Worm (Caenorhabditis elegans) whole organism, L4 larva: Measurements from ENCODE around the gene vms-1.

Experiments used
- F26F4.8 ChIP-seq: fragments of 200-800 bp; sonication (Bioruptor generic); conservative IDR thresholded peaks from 2 replicates; pipeline ENCODE4 v1.3.6; 2022; ENCODE audit warnings: missing genetic modification characterization, missing compliant biosample characterization
- F44E2.7 ChIP-seq: fragments of 200-800 bp; sonication (Bioruptor generic); IDR thresholded peaks from 2 replicates; pipeline ENCODE4 v2.1.2; 2022; ENCODE audit warnings: missing genetic modification characterization, missing compliant biosample characterization
- F49E8.2 ChIP-seq: sonication (generic microtip); optimal IDR thresholded peaks from 2 replicates; lab custom pipeline; 2016; ENCODE audit warnings: missing compliant biosample characterization, mild to moderate bottlenecking, missing genetic modification characterization, borderline replicate concordance
- T26A8.4 ChIP-seq: fragments of 200-800 bp; sonication (Bioruptor generic); IDR thresholded peaks from 2 replicates; pipeline ENCODE4 v1.3.6; 2022; ENCODE audit warnings: missing genetic modification characterization, missing compliant biosample characterization
- Y105C5A.15 ChIP-seq: fragments of 200-800 bp; sonication (Bioruptor generic); IDR thresholded peaks from 2 replicates; pipeline ENCODE4 v1.3.6; 2022; ENCODE audit warnings: missing genetic modification characterization, missing compliant biosample characterization
- Y48G9A.11 ChIP-seq: fragments of 200-800 bp; sonication (Bioruptor generic); IDR thresholded peaks from 2 replicates; pipeline ENCODE4 v1.3.6; 2022; ENCODE audit warnings: missing genetic modification reagents, missing genetic modification characterization, missing compliant biosample characterization
- ZK546.5 ChIP-seq, 2 experiments: sonication (generic microtip); optimal IDR thresholded peaks; 2 replicates each; lab custom pipeline; 2017; ENCODE audit warnings: missing biosample characterization in 2 of 2, missing genetic modification characterization in 2 of 2
- ceh-20 ChIP-seq: fragments of 200-800 bp; sonication (Bioruptor generic); IDR thresholded peaks from 2 replicates; pipeline ENCODE4 v1.3.6; 2022; ENCODE audit warnings: missing genetic modification reagents, missing genetic modification characterization, missing compliant biosample characterization
- cey-2 ChIP-seq: sonication (generic microtip); optimal IDR thresholded peaks from 3 replicates; lab custom pipeline; 2017; ENCODE audit warnings: missing genetic modification characterization, mild to moderate bottlenecking, missing compliant biosample characterization, antibody characterized with exemption, borderline replicate concordance; ENCODE audit not compliant: insufficient read depth
- daf-16 ChIP-seq, 3 experiments: sonication (generic microtip); optimal IDR thresholded peaks; 2 replicates each; lab custom pipeline; 2016 to 2017; ENCODE audit warnings: missing genetic modification characterization in 3 of 3, missing genetic modification reagents in 3 of 3, mild to moderate bottlenecking in 2 of 3, missing compliant biosample characterization in 2 of 3, missing biosample characterization in 1 of 3, moderate library complexity in 1 of 3
- dmd-6 ChIP-seq: fragments of 200-800 bp; sonication (Bioruptor generic); IDR thresholded peaks from 2 replicates; pipeline ENCODE4 v1.3.6; 2022; ENCODE audit warnings: missing genetic modification reagents, missing genetic modification characterization, missing compliant biosample characterization
- dmd-8 ChIP-seq: fragments of 200-800 bp; sonication (Bioruptor generic); IDR thresholded peaks from 2 replicates; pipeline ENCODE4 v1.3.6; 2022; ENCODE audit warnings: missing genetic modification characterization, missing compliant biosample characterization
- dpl-1 ChIP-seq: fragments of 150-350 bp; optimal IDR thresholded peaks from 2 replicates; lab custom pipeline; 2014; ENCODE audit warnings: missing biosample characterization, missing genetic modification reagents, missing genetic modification characterization
- duxl-1 ChIP-seq: sonication (generic microtip); optimal IDR thresholded peaks from 2 replicates; lab custom pipeline; 2016; ENCODE audit warnings: mild to moderate bottlenecking, missing genetic modification characterization, moderate library complexity, missing compliant biosample characterization; ENCODE audit not compliant: poor library complexity
- egl-27 ChIP-seq: sonication (generic microtip); optimal IDR thresholded peaks from 3 replicates; lab custom pipeline; 2017; ENCODE audit warnings: missing biosample characterization, missing genetic modification reagents, missing genetic modification characterization
- egl-43 ChIP-seq: fragments of 200-800 bp; sonication (Bioruptor generic); IDR thresholded peaks from 2 replicates; pipeline ENCODE4 v1.3.6; 2022; ENCODE audit warnings: missing genetic modification reagents, missing genetic modification characterization, missing compliant biosample characterization
- fkh-10 ChIP-seq: fragments of 150-350 bp; optimal IDR thresholded peaks from 2 replicates; lab custom pipeline; 2014; ENCODE audit warnings: missing biosample characterization, missing genetic modification reagents, missing genetic modification characterization
- hif-1 ChIP-seq, 2 experiments: sonication (generic microtip); optimal IDR thresholded peaks; 2 replicates each; lab custom pipeline; 2016 to 2017; ENCODE audit warnings: missing compliant biosample characterization in 2 of 2, missing genetic modification characterization in 2 of 2, missing genetic modification reagents in 2 of 2, missing genotype in 2 of 2, mild to moderate bottlenecking in 1 of 2
- hlh-11 ChIP-seq: fragments of 200-800 bp; sonication (Bioruptor generic); optimal IDR thresholded peaks from 2 replicates; lab custom pipeline; 2018; ENCODE audit warnings: mild to moderate bottlenecking, missing genetic modification characterization, missing compliant biosample characterization
- hlh-30 ChIP-seq: sonication (generic microtip); optimal IDR thresholded peaks from 2 replicates; lab custom pipeline; 2017; ENCODE audit warnings: antibody characterized with exemption, mild to moderate bottlenecking, missing genetic modification characterization, missing compliant biosample characterization; ENCODE audit not compliant: insufficient read depth
- hmg-1.1 ChIP-seq: fragments of 200-800 bp; sonication (Bioruptor generic); IDR thresholded peaks from 2 replicates; pipeline ENCODE4 v1.3.6; 2022; ENCODE audit warnings: missing genetic modification reagents, missing genetic modification characterization, missing compliant biosample characterization
- jun-1 ChIP-seq: fragments of 150-350 bp; optimal IDR thresholded peaks from 2 replicates; lab custom pipeline; 2014; ENCODE audit warnings: missing biosample characterization, missing genetic modification reagents, missing genetic modification characterization
- lin-38 ChIP-seq: fragments of 200-800 bp; sonication (Bioruptor generic); IDR thresholded peaks from 2 replicates; pipeline ENCODE4 v1.3.6; 2022; ENCODE audit warnings: missing genetic modification reagents, missing genetic modification characterization, missing compliant biosample characterization
- lir-3 ChIP-seq: sonication (generic microtip); optimal IDR thresholded peaks from 2 replicates; lab custom pipeline; 2016; ENCODE audit warnings: mild to moderate bottlenecking, missing genetic modification characterization, missing compliant biosample characterization
- lsy-2 ChIP-seq, 2 experiments: fragments of 150-350 bp in 1 of 2; sonication (generic microtip) in 1 of 2; optimal IDR thresholded peaks; 2 replicates each; lab custom pipeline; 2014 to 2017; ENCODE audit warnings: missing biosample characterization in 2 of 2, missing genetic modification characterization in 2 of 2
- madf-5 ChIP-seq, 2 experiments: fragments of 200-800 bp; sonication (Bioruptor generic); IDR thresholded peaks; 2 replicates each; pipeline ENCODE4 v1.3.6; 2022; ENCODE audit warnings: missing compliant biosample characterization in 2 of 2, missing genetic modification characterization in 2 of 2
- mdt-29 ChIP-seq: fragments of 200-800 bp; sonication (Bioruptor generic); IDR thresholded peaks from 2 replicates; pipeline ENCODE4 v1.3.6; 2022; ENCODE audit warnings: missing genetic modification reagents, missing genetic modification characterization, missing compliant biosample characterization
- mep-1 ChIP-seq: fragments of 150-350 bp; sonication (generic microtip); optimal IDR thresholded peaks from 3 replicates; lab custom pipeline; 2014; ENCODE audit warnings: missing biosample characterization, missing genetic modification characterization
- mes-2 ChIP-seq: sonication (generic microtip); optimal IDR thresholded peaks from 2 replicates; lab custom pipeline; 2016; ENCODE audit warnings: missing genotype, mild to moderate bottlenecking, missing genetic modification characterization, missing compliant biosample characterization; ENCODE audit not compliant: poor library complexity, severe bottlenecking
- mxl-2 ChIP-seq: fragments of 200-800 bp; sonication (Bioruptor generic); conservative IDR thresholded peaks from 2 replicates; pipeline ENCODE4 v1.3.6; 2022; ENCODE audit warnings: missing genetic modification reagents, missing genetic modification characterization, missing compliant biosample characterization
- mxl-3 ChIP-seq: fragments of 200-800 bp; sonication (Bioruptor generic); optimal IDR thresholded peaks from 2 replicates; lab custom pipeline; 2018; ENCODE audit warnings: mild to moderate bottlenecking, missing genetic modification characterization, missing compliant biosample characterization
- nhr-11 ChIP-seq: fragments of 150-350 bp; optimal IDR thresholded peaks from 2 replicates; lab custom pipeline; 2014; ENCODE audit warnings: missing biosample characterization, missing genetic modification characterization
- nhr-111 ChIP-seq: fragments of 200-800 bp; sonication (Bioruptor generic); optimal IDR thresholded peaks from 2 replicates; lab custom pipeline; 2018; ENCODE audit warnings: mild to moderate bottlenecking, missing genetic modification characterization, missing compliant biosample characterization
- nhr-237 ChIP-seq: sonication (generic microtip); optimal IDR thresholded peaks from 2 replicates; lab custom pipeline; 2017; ENCODE audit warnings: missing biosample characterization, missing genetic modification characterization
- nhr-28 ChIP-seq: fragments of 150-350 bp; optimal IDR thresholded peaks from 2 replicates; lab custom pipeline; 2014; ENCODE audit warnings: missing biosample characterization, missing genetic modification characterization
- nhr-48 ChIP-seq: sonication (generic microtip); optimal IDR thresholded peaks from 2 replicates; lab custom pipeline; 2016; ENCODE audit warnings: mild to moderate bottlenecking, missing genetic modification characterization, missing compliant biosample characterization
- nhr-6 ChIP-seq: fragments of 150-350 bp; optimal IDR thresholded peaks from 2 replicates; lab custom pipeline; 2014; ENCODE audit warnings: missing biosample characterization, missing genetic modification characterization
- php-3 ChIP-seq: fragments of 200-800 bp; sonication (Bioruptor generic); IDR thresholded peaks from 2 replicates; pipeline ENCODE4 v1.3.6; 2022; ENCODE audit warnings: missing genetic modification reagents, missing genetic modification characterization, missing compliant biosample characterization
- pqm-1 ChIP-seq: sonication (generic microtip); optimal IDR thresholded peaks from 2 replicates; lab custom pipeline; 2017; ENCODE audit warnings: missing biosample characterization, missing genetic modification characterization
- rbr-2 ChIP-seq: sonication (generic microtip); optimal IDR thresholded peaks from 2 replicates; lab custom pipeline; 2016; ENCODE audit warnings: missing genotype, missing genetic modification characterization, missing compliant biosample characterization
- spr-1 ChIP-seq: sonication (generic microtip); optimal IDR thresholded peaks from 2 replicates; lab custom pipeline; 2016; ENCODE audit warnings: mild to moderate bottlenecking, missing genetic modification characterization, missing compliant biosample characterization
- tag-97 ChIP-seq: fragments of 200-800 bp; sonication (Bioruptor generic); IDR thresholded peaks from 2 replicates; pipeline ENCODE4 v1.3.6; 2022; ENCODE audit warnings: missing genetic modification characterization, missing compliant biosample characterization
- unc-130 ChIP-seq: sonication (generic microtip); optimal IDR thresholded peaks from 2 replicates; lab custom pipeline; 2016; ENCODE audit warnings: missing genetic modification reagents, missing genetic modification characterization, missing compliant biosample characterization
- unc-62 ChIP-seq, 3 experiments: fragments of 150-350 bp in 1 of 3; sonication (generic microtip); optimal IDR thresholded peaks in 2 of 3; peaks in 1 of 3; 1 replicate in 1 of 3; 2 replicates in 2 of 3; lab custom pipeline; 2014 to 2017; ENCODE audit warnings: missing biosample characterization in 3 of 3, missing genetic modification characterization in 3 of 3, missing genetic modification reagents in 3 of 3, missing genotype in 1 of 3
- zfp-3 ChIP-seq: fragments of 200-800 bp; sonication (Bioruptor generic); conservative IDR thresholded peaks from 2 replicates; pipeline ENCODE4 v1.3.6; 2022; ENCODE audit warnings: missing genetic modification reagents, missing genetic modification characterization, missing compliant biosample characterization
- zip-11 ChIP-seq: fragments of 200-800 bp; sonication (Bioruptor generic); IDR thresholded peaks from 2 replicates; pipeline ENCODE4 v1.3.6; 2022; ENCODE audit warnings: missing genetic modification characterization, missing compliant biosample characterization
- ztf-11 ChIP-seq: fragments of 150-350 bp; optimal IDR thresholded peaks from 2 replicates; lab custom pipeline; 2014; ENCODE audit warnings: missing biosample characterization, missing genetic modification characterization
- ztf-7 ChIP-seq: fragments of 150-350 bp; optimal IDR thresholded peaks from 2 replicates; lab custom pipeline; 2014; ENCODE audit warnings: missing biosample characterization, missing genetic modification characterization

The vms-1 gene

ce11 chrIII:8109459-8110057 lies 21.2 kb downstream of the vms-1 start (continued):
- TF ChIP-seq F49E8.2 (tag; lab: Kevin White, UChicago): peak; percentile 2
- TF ChIP-seq lir-3 (tag; lab: Kevin White, UChicago): peak; percentile 49
- peak in 1 of 2 experiments; percentile 31 for TF ChIP-seq hif-1 (tag; optimal IDR thresholded peaks at IDR 0.05; lab: Kevin White, UChicago)
- TF ChIP-seq nhr-28 (tag; lab: Kevin White, UChicago): peak; percentile 33
- peak; percentile 61 for TF ChIP-seq hlh-30 (tag; lab: Kevin White, UChicago)
- peak; percentile 94 for TF ChIP-seq hmg-1.1 (GFP tag; lab: Robert Waterston, UW)
- TF ChIP-seq mep-1 (tag; lab: Kevin White, UChicago): peak; percentile 82
- TF ChIP-seq zfp-3 (GFP tag; lab: Robert Waterston, UW): 0 out of 2 replicates have a peak, but pooled peaks have one; percentile 40
- TF ChIP-seq T26A8.4: peak; percentile 76
- TF ChIP-seq F44E2.7 (GFP tag; lab: Robert Waterston, UW): peak; percentile 80; the same call in 1 of the 2 replicates
- TF ChIP-seq nhr-6 (tag; lab: Kevin White, UChicago): peak; percentile 41
- TF ChIP-seq rbr-2: peak; percentile 72
- peak; percentile 70 for TF ChIP-seq mxl-3
- no peak for TF ChIP-seq php-3 (GFP tag; lab: Robert Waterston, UW)
- TF ChIP-seq Y105C5A.15 (GFP tag; lab: Robert Waterston, UW): peak; percentile 78; the same call in 1 of the 2 replicates
- no peak for TF ChIP-seq pqm-1 (tag; lab: Kevin White, UChicago)
- peak; percentile 86 for TF ChIP-seq mes-2 (tag; lab: Kevin White, UChicago)
- no peak for TF ChIP-seq jun-1 (tag; lab: Kevin White, UChicago)
- no peak for TF ChIP-seq ztf-11
- TF ChIP-seq mxl-2: 0 out of 2 replicates have a peak, but pooled peaks have one; percentile 56
- peak; percentile 96 for TF ChIP-seq egl-43 (GFP tag; lab: Robert Waterston, UW)
- TF ChIP-seq ZK546.5 (tag; optimal IDR thresholded peaks at IDR 0.05; lab: Kevin White, UChicago): no peak
- TF ChIP-seq fkh-10 (GFP tag; lab: Kevin White, UChicago): peak; percentile 9
- TF ChIP-seq nhr-111 (GFP tag; lab: Kevin White, UChicago): peak; percentile 27
- TF ChIP-seq nhr-237 (tag; lab: Kevin White, UChicago): no peak
- TF ChIP-seq cey-2 (tag; lab: Kevin White, UChicago): no peak
- peak; percentile 70; the same call in 1 of the 2 replicates for TF ChIP-seq F26F4.8 (GFP tag; lab: Robert Waterston, UW)
- peak; percentile 50 for TF ChIP-seq hlh-11 (tag; lab: Kevin White, UChicago)
- TF ChIP-seq lin-38 (GFP tag; lab: Robert Waterston, UW): peak; percentile 79
- TF ChIP-seq duxl-1 (tag; lab: Kevin White, UChicago): peak; percentile 82
- peak; percentile 35 to 72 for TF ChIP-seq daf-16 (GFP tag; optimal IDR thresholded peaks at IDR 0.05; lab: Kevin White, UChicago)
- peak; percentile 52 for TF ChIP-seq daf-16 (tag; optimal IDR thresholded peaks at IDR 0.05; lab: Kevin White, UChicago)
- TF ChIP-seq mdt-29 (GFP tag; lab: Robert Waterston, UW): peak; percentile 68; the same call in 1 of the 2 replicates
- peak; percentile 64 for TF ChIP-seq unc-130
- peak; percentile 53 for TF ChIP-seq ztf-7 (tag; lab: Kevin White, UChicago)
- peak; percentile 89 for TF ChIP-seq dmd-8 (GFP tag; lab: Robert Waterston, UW)
- no peak for TF ChIP-seq egl-27
- TF ChIP-seq nhr-11 (tag; lab: Kevin White, UChicago): peak; percentile 52
- no peak for TF ChIP-seq tag-97 (GFP tag; lab: Robert Waterston, UW)
- TF ChIP-seq lsy-2 (tag; optimal IDR thresholded peaks at IDR 0.05; lab: Kevin White, UChicago): peak; percentile 1 to 79
- peak; percentile 69; the same call in 1 of the 2 replicates for TF ChIP-seq Y48G9A.11 (GFP tag; lab: Robert Waterston, UW)
- TF ChIP-seq nhr-48 (tag; lab: Kevin White, UChicago): peak; percentile 49
- peak; percentile 72 to 80; a peak in 2 of 4 replicates for TF ChIP-seq madf-5 (GFP tag; IDR thresholded peaks at IDR 0.05; lab: Robert Waterston, UW)
- TF ChIP-seq unc-62 (GFP tag; optimal IDR thresholded peaks at IDR 0.05 in 1 of 2; lab: Kevin White, UChicago): no peak
- no peak for TF ChIP-seq unc-62 (tag; optimal IDR thresholded peaks at IDR 0.05; lab: Kevin White, UChicago)
- TF ChIP-seq spr-1 (tag; lab: Kevin White, UChicago): peak; percentile 51
- peak; percentile 85 for TF ChIP-seq ceh-20 (GFP tag; lab: Robert Waterston, UW)
- TF ChIP-seq dmd-6 (GFP tag; lab: Robert Waterston, UW): peak; percentile 74
- TF ChIP-seq dpl-1 (GFP tag; lab: Kevin White, UChicago): peak; percentile 50
- TF ChIP-seq zip-11 (GFP tag; lab: Robert Waterston, UW): 0 out of 2 replicates have a peak, but pooled peaks have one; percentile 45
